Fruit fly (Drosophila melanogaster) whole organism, prepupa: ENCODE results near the gene Rbfox1.

Source experiments
- Blimp-1 ChIP-seq: fragments of 200-800 bp; sonication (Bioruptor generic); optimal IDR thresholded peaks from 3 replicates; lab custom pipeline; 2017; ENCODE audit warnings: missing biosample characterization, missing genetic modification characterization, mild to moderate bottlenecking, moderate library complexity, missing genetic modification reagents
- fkh ChIP-seq: fragments of 200-800 bp; sonication (Bioruptor generic); optimal IDR thresholded peaks from 3 replicates; lab custom pipeline; 2017; ENCODE audit warnings: missing biosample characterization, mild to moderate bottlenecking, missing genetic modification characterization, moderate library complexity

dm6 chr3L:10525168-10525567 is 44.0 kb downstream of the Rbfox1 start:
- TF ChIP-seq Blimp-1 (GFP tag; lab: Kevin White, UChicago) (no peak), fkh (GFP tag; lab: Kevin White, UChicago) (no peak)
